Worm (Caenorhabditis elegans): ENCODE results near the gene ZC239.14.

ce11 chrII:3267815-3268214 is 46.0 kb upstream of the ZC239.14 start:
- TF ChIP-seq hmg-4 (GFP tag; optimal IDR thresholded peaks at IDR 0.05) (no peak), aly-1 (tag; optimal IDR thresholded peaks at IDR 0.05) (no peak), ama-1 (optimal IDR thresholded peaks at IDR 0.05) (no peak), sea-1 (GFP tag; conservative IDR thresholded peaks at IDR 0.05) (no peak), tbx-37 (GFP tag; conservative IDR thresholded peaks at IDR 0.05) (no peak), flt-1 (GFP tag; IDR thresholded peaks at IDR 0.05) (peak; percentile 60; the same call in 1 of the 2 replicates), pes-1 (GFP tag; IDR thresholded peaks at IDR 0.05) (peak; percentile 82), tbx-11 (GFP tag; IDR thresholded peaks at IDR 0.05) (peak; percentile 58), tra-4 (tag; optimal IDR thresholded peaks at IDR 0.05) (no peak), ceh-13 (GFP tag; optimal IDR thresholded peaks at IDR 0.05) (peak; percentile 49), B0310.2 (tag; optimal IDR thresholded peaks at IDR 0.05) (no peak), ets-7 (tag; optimal IDR thresholded peaks at IDR 0.05) (no peak), hmbx-1 (tag; optimal IDR thresholded peaks at IDR 0.05) (no peak)

All from whole organism, early embryonic.